Worm (Caenorhabditis elegans): ENCODE results near the gene cbn-1.

- TF ChIP-seq C17E4.6 (GFP tag; IDR thresholded peaks at IDR 0.05): no peak
- no peak for TF ChIP-seq B0035.1 (tag; optimal IDR thresholded peaks at IDR 0.05)
- no peak for TF ChIP-seq ets-4 (GFP tag; optimal IDR thresholded peaks at IDR 0.05)
- TF ChIP-seq hmg-20 (GFP tag; IDR thresholded peaks at IDR 0.05): no peak
- no peak for TF ChIP-seq tlf-1 (GFP tag; optimal IDR thresholded peaks at IDR 0.05)
- TF ChIP-seq nhr-120 (GFP tag; IDR thresholded peaks at IDR 0.05): no peak
- TF ChIP-seq unc-62 (GFP tag; optimal IDR thresholded peaks at IDR 0.05): no peak
Measured at ce11 chrII:372235-372634, 39.9 kb upstream of the cbn-1 start.
